Worm (Caenorhabditis elegans) whole organism, L1 larva: ENCODE measurements around the gene M04C3.1.
"Not testable (repeated sequence)": the region's sequence is repeated elsewhere in the genome, so short reads cannot be mapped to it uniquely, and the experiment has no call there.

Experiments
- alr-1 ChIP-seq: fragments of 200-800 bp; sonication (Bioruptor generic); optimal IDR thresholded peaks from 2 replicates; lab custom pipeline; 2018; ENCODE audit warnings: borderline replicate concordance, mild to moderate bottlenecking, missing genetic modification characterization, missing compliant biosample characterization
- aly-2 ChIP-seq: fragments of 150-350 bp; optimal IDR thresholded peaks from 2 replicates; lab custom pipeline; 2014; ENCODE audit warnings: missing biosample characterization, missing genetic modification characterization
- ama-1 ChIP-seq: fragments of 150-350 bp; optimal IDR thresholded peaks from 2 replicates; lab custom pipeline; 2014
- blmp-1 ChIP-seq: fragments of 150-350 bp; optimal IDR thresholded peaks from 2 replicates; lab custom pipeline; 2014; ENCODE audit warnings: missing biosample characterization, missing genetic modification characterization
- ceh-88 ChIP-seq: fragments of 200-800 bp; sonication (Bioruptor generic); IDR thresholded peaks from 2 replicates; pipeline ENCODE4 v1.3.6; 2022; ENCODE audit warnings: missing genetic modification characterization, missing compliant biosample characterization
- ceh-90 ChIP-seq: sonication (generic microtip); optimal IDR thresholded peaks from 2 replicates; lab custom pipeline; 2016; ENCODE audit warnings: missing genetic modification characterization, missing compliant biosample characterization
- dpl-1 ChIP-seq, 3 experiments: fragments of 150-350 bp in 2 of 3; sonication (generic microtip) in 1 of 3; optimal IDR thresholded peaks; 2 replicates each; lab custom pipeline; 2014 to 2017; ENCODE audit warnings: missing biosample characterization in 3 of 3, missing genetic modification characterization in 3 of 3, missing genetic modification reagents in 3 of 3
- efl-1 ChIP-seq, 4 experiments: fragments of 150-350 bp; optimal IDR thresholded peaks in 3 of 4; peaks in 1 of 4; 1 replicate in 1 of 4; 2 replicates in 3 of 4; lab custom pipeline; 2014; ENCODE audit warnings: missing biosample characterization in 2 of 4, missing genetic modification characterization in 2 of 4, missing genetic modification reagents in 2 of 4
- elt-2 ChIP-seq: sonication (generic microtip); optimal IDR thresholded peaks from 2 replicates; lab custom pipeline; 2016; ENCODE audit warnings: missing genetic modification characterization, mild to moderate bottlenecking, inconsistent platforms, missing compliant biosample characterization, missing genetic modification reagents
- fkh-8 ChIP-seq: sonication (generic microtip); optimal IDR thresholded peaks from 2 replicates; lab custom pipeline; 2016; ENCODE audit warnings: mild to moderate bottlenecking, missing genetic modification characterization, missing compliant biosample characterization
- hlh-4 ChIP-seq: sonication (generic microtip); optimal IDR thresholded peaks from 2 replicates; lab custom pipeline; 2016; ENCODE audit warnings: mild to moderate bottlenecking, missing genetic modification characterization, missing compliant biosample characterization
- hpl-2 ChIP-seq: fragments of 150-350 bp; optimal IDR thresholded peaks from 2 replicates; lab custom pipeline; 2014; ENCODE audit warnings: missing biosample characterization, missing genetic modification reagents, missing genetic modification characterization
- isw-1 ChIP-seq: fragments of 200-800 bp; sonication (Bioruptor generic); IDR thresholded peaks from 2 replicates; pipeline ENCODE4 v1.3.6; 2022; ENCODE audit warnings: missing genetic modification characterization, missing compliant biosample characterization
- jun-1 ChIP-seq: fragments of 150-350 bp; optimal IDR thresholded peaks from 2 replicates; lab custom pipeline; 2014; ENCODE audit warnings: missing biosample characterization, missing genetic modification reagents, missing genetic modification characterization
- lin-15B ChIP-seq: fragments of 150-350 bp; sonication (generic microtip); optimal IDR thresholded peaks from 3 replicates; lab custom pipeline; 2014; ENCODE audit warnings: missing biosample characterization, missing genetic modification characterization
- lin-35 ChIP-seq, 2 experiments: fragments of 150-350 bp; optimal IDR thresholded peaks; 2 replicates each; lab custom pipeline; 2014; ENCODE audit warnings: missing biosample characterization in 2 of 2, missing genetic modification characterization in 2 of 2, missing genetic modification reagents in 2 of 2
- mef-2 ChIP-seq: fragments of 150-350 bp; optimal IDR thresholded peaks from 2 replicates; lab custom pipeline; 2014; ENCODE audit warnings: missing biosample characterization, missing genetic modification characterization
- mep-1 ChIP-seq: fragments of 150-350 bp; optimal IDR thresholded peaks from 2 replicates; lab custom pipeline; 2014; ENCODE audit warnings: missing biosample characterization, missing genetic modification characterization
- nhr-19 ChIP-seq: fragments of 200-800 bp; sonication (Bioruptor generic); conservative IDR thresholded peaks from 2 replicates; pipeline ENCODE4 v1.3.6; 2022; ENCODE audit warnings: missing genetic modification characterization, missing compliant biosample characterization
- nhr-20 ChIP-seq: sonication (generic microtip); optimal IDR thresholded peaks from 2 replicates; lab custom pipeline; 2016; ENCODE audit warnings: mild to moderate bottlenecking, missing genetic modification characterization, missing compliant biosample characterization
- nhr-28 ChIP-seq: fragments of 150-350 bp; optimal IDR thresholded peaks from 2 replicates; lab custom pipeline; 2014; ENCODE audit warnings: missing biosample characterization, missing genetic modification characterization
- nhr-71 ChIP-seq: sonication (generic microtip); optimal IDR thresholded peaks from 2 replicates; lab custom pipeline; 2016; ENCODE audit warnings: mild to moderate bottlenecking, missing genetic modification characterization, moderate library complexity, missing compliant biosample characterization
- nhr-76 ChIP-seq: sonication (generic microtip); optimal IDR thresholded peaks from 2 replicates; lab custom pipeline; 2017; ENCODE audit warnings: missing biosample characterization, missing genetic modification characterization
- nhr-84 ChIP-seq: sonication (generic microtip); optimal IDR thresholded peaks from 2 replicates; lab custom pipeline; 2017; ENCODE audit warnings: missing biosample characterization, missing genetic modification characterization
- nhr-85 ChIP-seq: sonication (generic microtip); peaks from one replicate; lab custom pipeline; 2016; ENCODE audit warnings: missing genetic modification characterization, inconsistent platforms, missing compliant biosample characterization
- pax-3 ChIP-seq: fragments of 200-800 bp; sonication (Bioruptor generic); optimal IDR thresholded peaks from 2 replicates; lab custom pipeline; 2018; ENCODE audit warnings: mild to moderate bottlenecking, missing genetic modification characterization, moderate library complexity, missing compliant biosample characterization
- skn-1 ChIP-seq: fragments of 150-350 bp; optimal IDR thresholded peaks from 2 replicates; lab custom pipeline; 2014; ENCODE audit warnings: missing biosample characterization, missing genetic modification characterization
- snpc-4 ChIP-seq: fragments of 150-350 bp; optimal IDR thresholded peaks from 2 replicates; lab custom pipeline; 2014; ENCODE audit warnings: missing biosample characterization, missing genetic modification characterization
- unc-86 ChIP-seq: sonication (generic microtip); optimal IDR thresholded peaks from 2 replicates; lab custom pipeline; 2016; ENCODE audit warnings: missing genetic modification characterization, missing compliant biosample characterization
- unc-98 ChIP-seq: fragments of 200-800 bp; sonication (Bioruptor generic); IDR thresholded peaks from 2 replicates; pipeline ENCODE4 v1.3.6; 2022; ENCODE audit warnings: missing genetic modification characterization, missing compliant biosample characterization
- vab-15 ChIP-seq: sonication (generic microtip); optimal IDR thresholded peaks from 2 replicates; lab custom pipeline; 2017; ENCODE audit warnings: missing genotype, mild to moderate bottlenecking, missing genetic modification characterization, missing compliant biosample characterization
- zip-4 ChIP-seq: fragments of 200-800 bp; sonication (Bioruptor generic); optimal IDR thresholded peaks from 2 replicates; lab custom pipeline; 2018; ENCODE audit warnings: mild to moderate bottlenecking, missing genetic modification characterization, moderate library complexity, missing compliant biosample characterization

M04C3.1 gene

ce11 chrV:19428097-19428496, 17.3 kb downstream of the M04C3.1 start (continued):
- no peak for TF ChIP-seq hpl-2 (GFP tag; lab: Kevin White, UChicago)
- peak; percentile 60 for TF ChIP-seq nhr-20 (tag; lab: Kevin White, UChicago)
- no peak for TF ChIP-seq pax-3
- TF ChIP-seq lin-15B (tag; lab: Kevin White, UChicago): no peak
- peak; percentile 24 for TF ChIP-seq nhr-71 (tag; lab: Kevin White, UChicago)
- TF ChIP-seq unc-86: no peak
- no peak for TF ChIP-seq zip-4 (GFP tag; lab: Kevin White, UChicago)
- no peak for TF ChIP-seq ceh-90
- TF ChIP-seq nhr-19 (GFP tag; lab: Robert Waterston, UW): no peak
- no peak for TF ChIP-seq nhr-84 (tag; lab: Kevin White, UChicago)

ce11 chrV:19421131-19421530, 24.3 kb downstream of the M04C3.1 start, which contains the start of gene C25F9.2:
Gene C25F9.2, plus strand, starts transcription at chrV:19421471.
- no peak for TF ChIP-seq snpc-4 (tag; lab: Kevin White, UChicago)
- TF ChIP-seq lin-15B (tag; lab: Kevin White, UChicago): no peak
- TF ChIP-seq nhr-28 (tag; lab: Kevin White, UChicago): no peak
- no peak for TF ChIP-seq ceh-88 (GFP tag; lab: Robert Waterston, UW)
- no peak for TF ChIP-seq mep-1 (tag; lab: Kevin White, UChicago)
- TF ChIP-seq alr-1: no peak
- peak; percentile 13 for TF ChIP-seq zip-4 (GFP tag; lab: Kevin White, UChicago)
- no peak for TF ChIP-seq hlh-4

ce11 chrV:19419301-19419700, 26.1 kb downstream of the M04C3.1 start:
- not testable (repeated sequence) for TF ChIP-seq efl-1 (optimal IDR thresholded peaks at IDR 0.05; lab: Kevin White, UChicago)
- TF ChIP-seq efl-1 (GFP tag; optimal IDR thresholded peaks at IDR 0.05 in 1 of 2; lab: Kevin White, UChicago) (peak in 1 of 2 experiments; percentile 44), elt-2 (tag; lab: Kevin White, UChicago) (peak; percentile 48)

- peak; percentile 27 for TF ChIP-seq elt-2 (tag; lab: Kevin White, UChicago)
- no peak for TF ChIP-seq nhr-76 (tag; lab: Kevin White, UChicago)
Measured at ce11 chrV:19417836-19418235, 27.6 kb downstream of the M04C3.1 start, which contains the start of gene C25F9.15. Gene C25F9.15, plus strand, starts transcription at chrV:19418136.

ce11 chrV:19416475-19416874, 28.9 kb downstream of the M04C3.1 start, which contains the start of the genes C25F9.4 and C25F9.9:
Gene C25F9.4, minus strand, starts transcription at chrV:19416575.
Gene C25F9.9, plus strand, starts transcription at chrV:19416611.
- TF ChIP-seq nhr-85 (tag; lab: Kevin White, UChicago): peak; percentile 33
- no peak for TF ChIP-seq aly-2 (tag; lab: Kevin White, UChicago)
- TF ChIP-seq, all 84 proteins: peak for 1

ce11 chrV:19410663-19411062, 34.7 kb downstream of the M04C3.1 start, which contains the start of gene C25F9.5:
Gene C25F9.5, minus strand, starts transcription at chrV:19410857.
- TF ChIP-seq vab-15 (no peak), elt-2 (tag; lab: Kevin White, UChicago) (peak; percentile 69), lin-35 (GFP tag; optimal IDR thresholded peaks at IDR 0.05; lab: Kevin White, UChicago) (peak in 1 of 2 experiments; percentile 26)

ce11 chrV:19405276-19405815, 40.1 kb downstream of the M04C3.1 start, which contains the start of the genes C25F9.6 and C25F9.10:
Gene C25F9.6, minus strand, starts transcription at chrV:19405326.
Gene C25F9.10, plus strand, starts transcription at chrV:19405729.
- no peak for TF ChIP-seq ama-1 (lab: Kevin White, UChicago)
- no peak for TF ChIP-seq isw-1 (GFP tag; lab: Robert Waterston, UW)
- no peak for TF ChIP-seq jun-1 (tag; lab: Kevin White, UChicago)
- TF ChIP-seq alr-1: no peak
- no peak for TF ChIP-seq fkh-8 (tag; lab: Kevin White, UChicago)
- peak in 1 of 2 experiments; percentile 72 for TF ChIP-seq lin-35 (GFP tag; optimal IDR thresholded peaks at IDR 0.05; lab: Kevin White, UChicago)
- peak; percentile 15 for TF ChIP-seq elt-2 (tag; lab: Kevin White, UChicago)
- TF ChIP-seq dpl-1 (GFP tag; optimal IDR thresholded peaks at IDR 0.05; lab: Kevin White, UChicago): peak in 1 of 3 experiments; percentile 35
- no peak for TF ChIP-seq unc-98
- TF ChIP-seq ceh-88 (GFP tag; lab: Robert Waterston, UW): no peak
- TF ChIP-seq skn-1 (tag; lab: Kevin White, UChicago): no peak
- no peak for TF ChIP-seq mef-2 (tag; lab: Kevin White, UChicago)
- no peak for TF ChIP-seq blmp-1 (tag; lab: Kevin White, UChicago)
- TF ChIP-seq efl-1 (optimal IDR thresholded peaks at IDR 0.05; lab: Kevin White, UChicago): no peak
- TF ChIP-seq efl-1 (GFP tag; optimal IDR thresholded peaks at IDR 0.05 in 1 of 2; lab: Kevin White, UChicago): peak in 1 of 2 experiments; percentile 97
